Worm (Caenorhabditis elegans) whole organism, L1 larva: ENCODE data around the gene sri-33.
"Not testable (repeated sequence)": the region's sequence is repeated elsewhere in the genome, so short reads cannot be mapped to it uniquely, and the experiment has no call there.

Experiments used
- ama-1 ChIP-seq: fragments of 150-350 bp; optimal IDR thresholded peaks from 2 replicates; lab custom pipeline; 2014
- ceh-90 ChIP-seq: sonication (generic microtip); optimal IDR thresholded peaks from 2 replicates; lab custom pipeline; 2016; ENCODE audit warnings: missing genetic modification characterization, missing compliant biosample characterization
- fos-1 ChIP-seq: fragments of 150-350 bp; optimal IDR thresholded peaks from 2 replicates; lab custom pipeline; 2014; ENCODE audit warnings: missing biosample characterization, missing genetic modification characterization
- mab-9 ChIP-seq: fragments of 200-800 bp; sonication (Bioruptor generic); IDR thresholded peaks from 2 replicates; pipeline ENCODE4 v1.3.6; 2022; ENCODE audit warnings: missing genetic modification reagents, missing genetic modification characterization, missing compliant biosample characterization
- nhr-237 ChIP-seq: fragments of 150-350 bp; optimal IDR thresholded peaks from 2 replicates; lab custom pipeline; 2014; ENCODE audit warnings: missing biosample characterization, missing genetic modification characterization
- nhr-76 ChIP-seq: sonication (generic microtip); optimal IDR thresholded peaks from 2 replicates; lab custom pipeline; 2017; ENCODE audit warnings: missing biosample characterization, missing genetic modification characterization
- nhr-77 ChIP-seq: fragments of 150-350 bp; optimal IDR thresholded peaks from 2 replicates; lab custom pipeline; 2014; ENCODE audit warnings: missing biosample characterization, missing genetic modification characterization
- pqm-1 ChIP-seq: sonication (generic microtip); optimal IDR thresholded peaks from 3 replicates; lab custom pipeline; 2017; ENCODE audit warnings: missing biosample characterization, missing genetic modification characterization
- skn-1 ChIP-seq: fragments of 150-350 bp; optimal IDR thresholded peaks from 2 replicates; lab custom pipeline; 2014; ENCODE audit warnings: missing biosample characterization, missing genetic modification characterization
- snpc-4 ChIP-seq: fragments of 150-350 bp; optimal IDR thresholded peaks from 2 replicates; lab custom pipeline; 2014; ENCODE audit warnings: missing biosample characterization, missing genetic modification characterization
- sptf-1 ChIP-seq: fragments of 150-350 bp; optimal IDR thresholded peaks from 2 replicates; lab custom pipeline; 2014; ENCODE audit warnings: missing biosample characterization, missing genetic modification characterization
- sup-37 ChIP-seq: fragments of 200-800 bp; sonication (Bioruptor generic); optimal IDR thresholded peaks from 2 replicates; lab custom pipeline; 2018; ENCODE audit warnings: mild to moderate bottlenecking, missing genetic modification characterization, missing compliant biosample characterization
- zag-1 ChIP-seq: fragments of 150-350 bp; optimal IDR thresholded peaks from 2 replicates; lab custom pipeline; 2014; ENCODE audit warnings: missing biosample characterization, missing genetic modification characterization
- ztf-11 ChIP-seq, 2 experiments: sonication (generic microtip); optimal IDR thresholded peaks; 2 replicates each; lab custom pipeline; 2016 to 2017; ENCODE audit warnings: missing genetic modification characterization in 2 of 2, missing biosample characterization in 1 of 2, missing compliant biosample characterization in 1 of 2

ce11 chrII:3144552-3144951 is 12.1 kb downstream of the sri-33 start, which contains the start of gene sri-43:
- TF ChIP-seq nhr-77; skn-1 (tag; lab: Kevin White, UChicago); ceh-90 (tag; lab: Kevin White, UChicago); fos-1 (tag; lab: Kevin White, UChicago); nhr-76 (tag; lab: Kevin White, UChicago); mab-9 (GFP tag; lab: Robert Waterston, UW); nhr-237 (tag; lab: Kevin White, UChicago); zag-1 (tag; lab: Kevin White, UChicago); snpc-4 (tag; lab: Kevin White, UChicago); ztf-11 (tag; optimal IDR thresholded peaks at IDR 0.05; lab: Kevin White, UChicago); pqm-1 (tag; lab: Kevin White, UChicago); ama-1 (lab: Kevin White, UChicago); sptf-1 (tag; lab: Kevin White, UChicago); sup-37 (GFP tag; lab: Kevin White, UChicago): not testable (repeated sequence)
